Fruit fly (Drosophila melanogaster): ENCODE measurements around the gene borr.

Gene borr

dm6 chr2L:9229694-9230093 lies 23.2 kb downstream of the borr start:
- no peak for TF ChIP-seq psq (optimal IDR thresholded peaks at IDR 0.05)
- TF ChIP-seq insv (optimal IDR thresholded peaks at IDR 0.05) = no peak
- TF ChIP-seq Sin3A (optimal IDR thresholded peaks at IDR 0.05) = no peak

DNA sequence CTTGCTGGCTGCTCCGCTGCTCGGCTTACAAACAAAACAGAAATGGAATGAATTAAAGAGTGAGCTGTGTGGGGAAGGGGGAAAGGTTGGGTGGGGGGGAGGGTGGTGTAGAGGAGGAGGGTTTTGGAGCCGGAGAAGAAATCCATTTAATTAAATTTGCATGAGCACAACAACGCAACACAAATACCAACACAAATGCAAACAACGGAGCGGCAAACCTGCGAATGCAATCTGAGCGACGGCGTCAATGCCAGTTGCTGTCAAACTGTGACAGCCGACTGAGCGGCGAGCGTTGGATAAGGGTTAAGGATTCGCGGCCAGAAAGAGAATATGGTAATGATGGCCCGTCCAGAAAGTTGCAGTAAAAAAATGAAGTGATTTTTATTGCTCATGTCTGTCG lies 27.5 kb downstream of the borr start:
- TF ChIP-seq Myc (optimal IDR thresholded peaks at IDR 0.05) (no peak), Sin3A (optimal IDR thresholded peaks at IDR 0.05) (no peak), insv (optimal IDR thresholded peaks at IDR 0.05) (no peak), h (optimal IDR thresholded peaks at IDR 0.05) (no peak), ttk (optimal IDR thresholded peaks at IDR 0.05) (no peak), psq (optimal IDR thresholded peaks at IDR 0.05) (no peak)

- TF ChIP-seq Sin3A (optimal IDR thresholded peaks at IDR 0.05) (no peak), h (optimal IDR thresholded peaks at IDR 0.05) (no peak), insv (optimal IDR thresholded peaks at IDR 0.05) (no peak), ttk (optimal IDR thresholded peaks at IDR 0.05) (no peak), Myc (optimal IDR thresholded peaks at IDR 0.05) (no peak)
Measured at dm6 chr2L:9224364-9225019, 28.4 kb downstream of the borr start.

dm6 chr2L:9223266-9223665 lies 29.7 kb downstream of the borr start:
- TF ChIP-seq insv (optimal IDR thresholded peaks at IDR 0.05) (no peak), Myc (optimal IDR thresholded peaks at IDR 0.05) (no peak), Sin3A (optimal IDR thresholded peaks at IDR 0.05) (no peak), h (optimal IDR thresholded peaks at IDR 0.05) (no peak), psq (optimal IDR thresholded peaks at IDR 0.05) (no peak), ttk (optimal IDR thresholded peaks at IDR 0.05) (no peak)

DNA sequence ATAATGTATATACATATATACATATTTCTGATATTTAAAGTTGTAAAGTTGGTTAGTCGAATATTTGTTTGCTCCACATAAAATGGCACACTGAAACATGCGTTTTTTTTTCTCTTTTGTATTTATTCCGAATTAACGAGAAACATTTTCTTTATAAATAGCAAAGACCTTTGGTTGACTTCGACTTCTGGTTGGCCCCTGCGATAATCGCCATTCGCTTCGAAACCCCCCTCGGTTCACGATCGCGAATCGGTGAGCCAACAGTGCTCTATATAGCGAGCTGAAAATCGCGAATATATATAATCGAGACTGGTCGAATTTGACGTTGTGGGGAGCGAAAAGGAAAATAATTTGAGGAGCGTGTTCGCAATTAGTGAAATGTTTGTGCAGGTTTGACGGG lies 37.0 kb downstream of the borr start:
- TF ChIP-seq Myc (optimal IDR thresholded peaks at IDR 0.05) (no peak), insv (optimal IDR thresholded peaks at IDR 0.05) (no peak), h (optimal IDR thresholded peaks at IDR 0.05) (no peak), Sin3A (optimal IDR thresholded peaks at IDR 0.05) (no peak), ttk (optimal IDR thresholded peaks at IDR 0.05) (no peak), psq (optimal IDR thresholded peaks at IDR 0.05) (no peak)

dm6 chr2L:9213626-9214025 lies 39.3 kb downstream of the borr start:
- TF ChIP-seq ttk (optimal IDR thresholded peaks at IDR 0.05) (no peak), Myc (optimal IDR thresholded peaks at IDR 0.05) (no peak), Sin3A (optimal IDR thresholded peaks at IDR 0.05) (no peak), h (optimal IDR thresholded peaks at IDR 0.05) (no peak), insv (optimal IDR thresholded peaks at IDR 0.05) (no peak), psq (optimal IDR thresholded peaks at IDR 0.05) (no peak)

- TF ChIP-seq h (optimal IDR thresholded peaks at IDR 0.05) (no peak), insv (optimal IDR thresholded peaks at IDR 0.05) (no peak), Sin3A (optimal IDR thresholded peaks at IDR 0.05) (no peak), Myc (optimal IDR thresholded peaks at IDR 0.05) (no peak), psq (optimal IDR thresholded peaks at IDR 0.05) (no peak), ttk (optimal IDR thresholded peaks at IDR 0.05) (no peak)
Measured at dm6 chr2L:9210864-9211701, 41.8 kb downstream of the borr start.

- TF ChIP-seq h (optimal IDR thresholded peaks at IDR 0.05) = no peak
- no peak for TF ChIP-seq Myc (optimal IDR thresholded peaks at IDR 0.05)
- no peak for TF ChIP-seq ttk (optimal IDR thresholded peaks at IDR 0.05)
- no peak for TF ChIP-seq psq (optimal IDR thresholded peaks at IDR 0.05)
- TF ChIP-seq Sin3A (optimal IDR thresholded peaks at IDR 0.05) = no peak
- no peak for TF ChIP-seq insv (optimal IDR thresholded peaks at IDR 0.05)
Measured at dm6 chr2L:9207133-9207532, 45.8 kb downstream of the borr start.

DNA sequence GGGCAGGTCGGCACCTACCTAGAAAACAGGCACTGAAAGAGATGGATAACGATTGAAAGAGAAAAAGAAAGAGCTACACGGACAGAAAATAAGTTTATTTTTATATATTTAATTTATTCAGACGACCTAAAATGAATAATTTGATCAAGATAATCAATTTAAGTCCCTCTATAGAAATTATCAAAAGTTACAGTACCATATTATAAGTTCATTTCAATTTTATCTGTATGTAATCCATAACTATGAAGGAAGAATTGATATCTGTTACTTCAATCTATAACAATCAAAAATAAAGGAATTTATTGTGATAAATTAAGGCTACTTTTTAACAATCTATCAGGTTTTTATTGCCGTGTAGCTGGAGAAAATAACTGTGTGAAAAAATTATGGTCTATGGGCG lies 46.5 kb downstream of the borr start:
- TF ChIP-seq h (optimal IDR thresholded peaks at IDR 0.05) (no peak), Myc (optimal IDR thresholded peaks at IDR 0.05) (no peak), insv (optimal IDR thresholded peaks at IDR 0.05) (no peak), ttk (optimal IDR thresholded peaks at IDR 0.05) (no peak), psq (optimal IDR thresholded peaks at IDR 0.05) (no peak), Sin3A (optimal IDR thresholded peaks at IDR 0.05) (no peak)

DNA sequence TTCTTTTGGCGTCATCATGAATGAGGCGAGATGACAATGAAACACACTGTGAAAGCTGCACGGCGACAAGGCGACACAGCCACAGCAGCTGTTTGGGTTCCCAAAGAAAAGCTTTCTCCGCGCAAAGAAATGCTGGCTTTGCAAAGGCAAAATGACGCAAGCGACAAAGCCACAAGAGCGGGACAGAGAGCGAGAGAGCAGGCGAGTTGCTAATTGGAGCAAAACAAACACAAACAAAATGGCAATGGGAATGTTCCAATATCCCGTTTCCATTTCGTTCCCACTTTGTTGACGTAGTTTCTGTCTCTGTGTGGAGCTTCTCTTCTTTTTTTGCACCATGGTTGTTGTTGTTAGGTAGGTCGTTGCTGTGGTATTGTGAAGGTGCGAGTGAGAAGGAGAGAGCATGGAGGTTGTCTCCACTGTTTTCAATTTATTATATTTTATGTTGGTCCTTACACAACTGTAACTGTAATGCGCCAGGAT lies 47.7 kb downstream of the borr start:
- TF ChIP-seq insv (optimal IDR thresholded peaks at IDR 0.05) (no peak), Myc (optimal IDR thresholded peaks at IDR 0.05) (no peak), psq (optimal IDR thresholded peaks at IDR 0.05) (no peak), ttk (optimal IDR thresholded peaks at IDR 0.05) (no peak), Sin3A (optimal IDR thresholded peaks at IDR 0.05) (no peak), h (optimal IDR thresholded peaks at IDR 0.05) (no peak)

dm6 chr2L:9203401-9203800 lies 49.5 kb downstream of the borr start:
- TF ChIP-seq ttk (optimal IDR thresholded peaks at IDR 0.05) (no peak), Myc (optimal IDR thresholded peaks at IDR 0.05) (no peak), insv (optimal IDR thresholded peaks at IDR 0.05) (no peak), Sin3A (optimal IDR thresholded peaks at IDR 0.05) (no peak)
